Fruit fly (Drosophila melanogaster): Measurements from ENCODE around the gene trol.
A peak's percentile ranks its signal among the peaks of the same experiment; 100 is the strongest.

Gene trol

dm6 chrX:2443798-2444197, 101.4 kb downstream of the trol start, which contains the start of gene tko (continued):
- TF ChIP-seq slbo (GFP tag; IDR thresholded peaks at IDR 0.05): peak; percentile 49; the same call in 1 of the 2 replicates
- TF ChIP-seq CG14050 (GFP tag; IDR thresholded peaks at IDR 0.05): no peak
- TF ChIP-seq CG1792 (GFP tag; optimal IDR thresholded peaks at IDR 0.05): no peak
- peak; percentile 42 for TF ChIP-seq CoRest (tag; optimal IDR thresholded peaks at IDR 0.05)
- peak; percentile 56 for TF ChIP-seq CG9797 (GFP tag; optimal IDR thresholded peaks at IDR 0.05)
- no peak for TF ChIP-seq Ravus (GFP tag; IDR thresholded peaks at IDR 0.05)
- TF ChIP-seq scrt (GFP tag; optimal IDR thresholded peaks at IDR 0.05): peak; percentile 72
- no peak for TF ChIP-seq twi (tag; optimal IDR thresholded peaks at IDR 0.05)
- no peak for TF ChIP-seq pfk (GFP tag; optimal IDR thresholded peaks at IDR 0.05)
- TF ChIP-seq CG15073 (GFP tag; optimal IDR thresholded peaks at IDR 0.05): no peak
- peak; percentile 94 for TF ChIP-seq pita (GFP tag; optimal IDR thresholded peaks at IDR 0.05)
- peak; percentile 41 for TF ChIP-seq CG1647 (GFP tag; optimal IDR thresholded peaks at IDR 0.05)
- no peak for TF ChIP-seq bowl (GFP tag; IDR thresholded peaks at IDR 0.05)
- TF ChIP-seq pan (optimal IDR thresholded peaks at IDR 0.05): no peak
- TF ChIP-seq pan (GFP tag; optimal IDR thresholded peaks at IDR 0.05 in 1 of 2, IDR thresholded peaks at IDR 0.05 in 1 of 2): peak in 1 of 2 experiments; percentile 32
- TF ChIP-seq ara (GFP tag; IDR thresholded peaks at IDR 0.05): no peak
- no peak for TF ChIP-seq CG14014 (GFP tag; IDR thresholded peaks at IDR 0.05)
- no peak for TF ChIP-seq HHEX (GFP tag; optimal IDR thresholded peaks at IDR 0.05)
- TF ChIP-seq Dbx (GFP tag; IDR thresholded peaks at IDR 0.05): no peak; the same call in 2 of the 3 replicates
- TF ChIP-seq klu (GFP tag; IDR thresholded peaks at IDR 0.05): no peak
- TF ChIP-seq croc (GFP tag; conservative IDR thresholded peaks at IDR 0.05): no peak
- TF ChIP-seq CG10462 (GFP tag; optimal IDR thresholded peaks at IDR 0.05): no peak
- no peak for TF ChIP-seq jing (GFP tag; optimal IDR thresholded peaks at IDR 0.05)
- no peak for TF ChIP-seq Pdp1 (GFP tag; optimal IDR thresholded peaks at IDR 0.05)
- TF ChIP-seq CG11723 (GFP tag; optimal IDR thresholded peaks at IDR 0.05): no peak
- TF ChIP-seq chn (GFP tag; optimal IDR thresholded peaks at IDR 0.05): no peak
- no peak for TF ChIP-seq CG7839 (tag; optimal IDR thresholded peaks at IDR 0.05)
- no peak for TF ChIP-seq CG6689 (GFP tag; IDR thresholded peaks at IDR 0.05)
- TF ChIP-seq dimm (GFP tag; IDR thresholded peaks at IDR 0.05): no peak
- peak; percentile 53 for TF ChIP-seq ewg (GFP tag; optimal IDR thresholded peaks at IDR 0.05)
- no peak for TF ChIP-seq usp (GFP tag; optimal IDR thresholded peaks at IDR 0.05)
- peak; percentile 58 for TF ChIP-seq gfzf (GFP tag; optimal IDR thresholded peaks at IDR 0.05)
- no peak for TF ChIP-seq Poxn (GFP tag; IDR thresholded peaks at IDR 0.05)
- TF ChIP-seq Eip74EF (GFP tag; optimal IDR thresholded peaks at IDR 0.05): no peak
- peak; percentile 40; the same call in 2 of the 3 replicates for TF ChIP-seq row (GFP tag; IDR thresholded peaks at IDR 0.05)
- TF ChIP-seq CG7372 (GFP tag; IDR thresholded peaks at IDR 0.05): no peak
- no peak for TF ChIP-seq CG8478 (optimal IDR thresholded peaks at IDR 0.05)
- TF ChIP-seq dmrt99B (tag; optimal IDR thresholded peaks at IDR 0.05): no peak
- peak; percentile 99 for TF ChIP-seq Sry-δ (GFP tag; optimal IDR thresholded peaks at IDR 0.05)
- no peak for TF ChIP-seq CG10274 (GFP tag; optimal IDR thresholded peaks at IDR 0.05)
- TF ChIP-seq tna (GFP tag; IDR thresholded peaks at IDR 0.05; ENCODE audit: partially characterized antibody): peak; percentile 87
- TF ChIP-seq lilli (GFP tag; optimal IDR thresholded peaks at IDR 0.05): peak; percentile 5
- no peak for TF ChIP-seq HLHmδ (GFP tag; optimal IDR thresholded peaks at IDR 0.05)
- TF ChIP-seq PHDP (tag; optimal IDR thresholded peaks at IDR 0.05): no peak
- no peak for TF ChIP-seq B-H1 (GFP tag; IDR thresholded peaks at IDR 0.05)
- no peak for TF ChIP-seq CG16863 (GFP tag; optimal IDR thresholded peaks at IDR 0.05)
- TF ChIP-seq CG2199 (GFP tag; IDR thresholded peaks at IDR 0.05): no peak
- no peak for TF ChIP-seq Spps (tag; optimal IDR thresholded peaks at IDR 0.05)
- TF ChIP-seq grn (GFP tag; optimal IDR thresholded peaks at IDR 0.05): no peak
- TF ChIP-seq CG5953 (GFP tag; IDR thresholded peaks at IDR 0.05): no peak
- no peak for TF ChIP-seq NC2α (GFP tag; optimal IDR thresholded peaks at IDR 0.05)
- TF ChIP-seq Jarid2 (GFP tag; optimal IDR thresholded peaks at IDR 0.05): no peak
- no peak for TF ChIP-seq Oaz (GFP tag; IDR thresholded peaks at IDR 0.05)
